Fruit fly (Drosophila melanogaster) whole organism, embryonic: ENCODE measurements around the gene CG14024.

Experiments used
- Asciz ChIP-seq: fragments of 200-800 bp; sonication (Bioruptor generic); optimal IDR thresholded peaks from 2 replicates; lab custom pipeline; 2017; ENCODE audit warnings: missing biosample characterization, mild to moderate bottlenecking, missing genetic modification characterization, missing genetic modification reagents
- Atf-2 ChIP-seq: fragments of 200-800 bp; sonication (Bioruptor generic); optimal IDR thresholded peaks from 2 replicates; lab custom pipeline; 2016; ENCODE audit warnings: missing biosample characterization, missing genetic modification characterization
- CG1024 ChIP-seq: fragments of 200-800 bp; sonication (Bioruptor generic); IDR thresholded peaks from 2 replicates; pipeline ENCODE4 v1.3.6; 2022; ENCODE audit warnings: missing biosample characterization, missing genetic modification characterization
- CG10565 ChIP-seq: fragments of 200-800 bp; sonication (Bioruptor generic); optimal IDR thresholded peaks from 3 replicates; lab custom pipeline; 2016; ENCODE audit warnings: missing biosample characterization, mild to moderate bottlenecking, missing genetic modification characterization
- CG10654 ChIP-seq: fragments of 200-800 bp; sonication (Bioruptor generic); optimal IDR thresholded peaks from 2 replicates; lab custom pipeline; 2016; ENCODE audit warnings: missing biosample characterization, missing genetic modification characterization
- CG11398 ChIP-seq: fragments of 200-800 bp; sonication (Bioruptor generic); optimal IDR thresholded peaks from 2 replicates; lab custom pipeline; 2016; ENCODE audit warnings: missing biosample characterization, missing genetic modification characterization
- CG12659 ChIP-seq: fragments of 200-800 bp; sonication (Bioruptor generic); optimal IDR thresholded peaks from 3 replicates; lab custom pipeline; 2017; ENCODE audit warnings: mild to moderate bottlenecking, missing biosample characterization, missing genetic modification reagents, missing genetic modification characterization
- CG15601 ChIP-seq: fragments of 200-800 bp; sonication (Bioruptor generic); optimal IDR thresholded peaks from 3 replicates; lab custom pipeline; 2019; ENCODE audit warnings: missing biosample characterization, mild to moderate bottlenecking, missing genetic modification characterization, moderate library complexity
- CG1647 ChIP-seq: fragments of 200-800 bp; sonication (Bioruptor generic); optimal IDR thresholded peaks from 3 replicates; lab custom pipeline; 2016; ENCODE audit warnings: missing biosample characterization, missing genetic modification characterization
- CG16815 ChIP-seq: fragments of 200-800 bp; sonication (Bioruptor generic); optimal IDR thresholded peaks from 3 replicates; lab custom pipeline; 2017; ENCODE audit warnings: missing biosample characterization, mild to moderate bottlenecking, missing genetic modification characterization
- CG17385 ChIP-seq: fragments of 200-800 bp; sonication (Bioruptor generic); optimal IDR thresholded peaks from 3 replicates; lab custom pipeline; 2018; ENCODE audit warnings: missing biosample characterization, mild to moderate bottlenecking, missing genetic modification characterization
- CG31224 ChIP-seq: fragments of 200-800 bp; sonication (Bioruptor generic); IDR thresholded peaks from 2 replicates; pipeline ENCODE4 v1.3.6; 2022; ENCODE audit warnings: missing biosample characterization, missing genetic modification characterization
- CG31388 ChIP-seq: fragments of 200-800 bp; sonication (Bioruptor generic); optimal IDR thresholded peaks from 2 replicates; lab custom pipeline; 2016; ENCODE audit warnings: missing biosample characterization, missing genetic modification characterization
- CG31441 ChIP-seq: fragments of 200-800 bp; sonication (Bioruptor generic); IDR thresholded peaks from 2 replicates; pipeline ENCODE4 v1.3.6; 2022; ENCODE audit warnings: missing biosample characterization, missing genetic modification characterization
- CG5180 ChIP-seq: fragments of 200-800 bp; sonication (Bioruptor generic); optimal IDR thresholded peaks from 3 replicates; lab custom pipeline; 2017; ENCODE audit warnings: missing biosample characterization, missing genetic modification characterization, mild to moderate bottlenecking, moderate library complexity, missing genetic modification reagents
- CG7745 ChIP-seq: fragments of 200-800 bp; sonication (Bioruptor generic); optimal IDR thresholded peaks from 2 replicates; lab custom pipeline; 2018; ENCODE audit warnings: missing biosample characterization, mild to moderate bottlenecking, missing genetic modification characterization, moderate library complexity
- CG8290 ChIP-seq, 3 experiments: fragments of 200-800 bp; sonication (Bioruptor generic); optimal IDR thresholded peaks; 2 replicates each; lab custom pipeline; 2016 to 2019; ENCODE audit warnings: missing biosample characterization in 3 of 3, missing genetic modification characterization in 3 of 3, mild to moderate bottlenecking in 2 of 3, moderate library complexity in 1 of 3
- Drgx ChIP-seq: fragments of 200-800 bp; sonication (Bioruptor generic); IDR thresholded peaks from 2 replicates; pipeline ENCODE4 v1.3.6; 2022; ENCODE audit warnings: missing biosample characterization, missing genetic modification characterization
- Eip74EF ChIP-seq, 2 experiments: fragments of 200-800 bp in 1 of 2; fragments of >200 bp in 1 of 2; sonication (Bioruptor generic) in 1 of 2; optimal IDR thresholded peaks; 2 replicates each; lab custom pipeline; 2017 to 2019; ENCODE audit warnings: missing biosample characterization in 2 of 2, missing genetic modification characterization in 2 of 2, mild to moderate bottlenecking in 1 of 2, moderate library complexity in 1 of 2
- MTF-1 ChIP-seq: fragments of 200-800 bp; sonication (Bioruptor generic); optimal IDR thresholded peaks from 2 replicates; lab custom pipeline; 2018; ENCODE audit warnings: missing biosample characterization, mild to moderate bottlenecking, missing genetic modification characterization, borderline replicate concordance
- Mad ChIP-seq: fragments of 200-800 bp; sonication (Bioruptor generic); optimal IDR thresholded peaks from 2 replicates; lab custom pipeline; 2016; ENCODE audit warnings: missing biosample characterization, missing genetic modification characterization
- Max ChIP-seq: fragments of 200-800 bp; sonication (Bioruptor generic); optimal IDR thresholded peaks from 2 replicates; lab custom pipeline; 2016; ENCODE audit warnings: missing biosample characterization, mild to moderate bottlenecking, missing genetic modification characterization
- Med ChIP-seq: fragments of 200-800 bp; sonication (Bioruptor generic); peaks from one replicate; lab custom pipeline; 2016; ENCODE audit warnings: missing biosample characterization, missing genetic modification characterization, mild to moderate bottlenecking, inconsistent platforms, moderate library complexity
- NC2α ChIP-seq: fragments of 200-800 bp; sonication (Bioruptor generic); optimal IDR thresholded peaks from 2 replicates; lab custom pipeline; 2016; ENCODE audit warnings: missing biosample characterization, missing genetic modification characterization
- NFAT ChIP-seq: fragments of 200-800 bp; sonication (Bioruptor generic); IDR thresholded peaks from 2 replicates; pipeline ENCODE4 v1.3.6; 2022; ENCODE audit warnings: missing biosample characterization, missing genetic modification characterization
- Sox100B ChIP-seq: fragments of 200-800 bp; sonication (Bioruptor generic); optimal IDR thresholded peaks from 3 replicates; lab custom pipeline; 2018; ENCODE audit warnings: missing biosample characterization, mild to moderate bottlenecking, missing genetic modification characterization
- Sox102F ChIP-seq: fragments of 200-800 bp; sonication (Bioruptor generic); optimal IDR thresholded peaks from 2 replicates; lab custom pipeline; 2018; ENCODE audit warnings: missing biosample characterization, mild to moderate bottlenecking, missing genetic modification characterization, moderate library complexity
- Taf1 ChIP-seq: fragments of 200-800 bp; sonication (Bioruptor generic); IDR thresholded peaks from 2 replicates; pipeline ENCODE4 v1.3.6; 2022; ENCODE audit warnings: missing biosample characterization, missing genetic modification characterization
- Usf ChIP-seq: fragments of 200-800 bp; sonication (Bioruptor generic); optimal IDR thresholded peaks from 2 replicates; lab custom pipeline; 2017; ENCODE audit warnings: missing genotype, missing biosample characterization, missing genetic modification characterization
- Xbp1 ChIP-seq: fragments of 200-800 bp; sonication (Bioruptor generic); optimal IDR thresholded peaks from 3 replicates; lab custom pipeline; 2016; ENCODE audit warnings: missing biosample characterization, mild to moderate bottlenecking, missing genetic modification characterization
- amos ChIP-seq: fragments of 200-800 bp; sonication (Bioruptor generic); IDR thresholded peaks from 2 replicates; pipeline ENCODE4 v1.3.6; 2022; ENCODE audit warnings: missing biosample characterization, missing genetic modification characterization; ENCODE audit not compliant: partially characterized antibody
- ase ChIP-seq: fragments of 200-800 bp; sonication (Bioruptor generic); IDR thresholded peaks from 3 replicates; pipeline ENCODE4 v1.3.6; 2022; ENCODE audit warnings: missing biosample characterization, missing genetic modification characterization
- chn ChIP-seq: fragments of 200-800 bp; sonication (Bioruptor generic); optimal IDR thresholded peaks from 2 replicates; lab custom pipeline; 2016; ENCODE audit warnings: missing biosample characterization, missing genetic modification characterization
- croc ChIP-seq: fragments of 200-800 bp; sonication (Bioruptor generic); conservative IDR thresholded peaks from 3 replicates; pipeline ENCODE4 v1.3.6; 2022; ENCODE audit warnings: missing biosample characterization, missing genetic modification characterization
- en ChIP-seq: fragments of 200-800 bp; sonication (Bioruptor generic); optimal IDR thresholded peaks from 2 replicates; lab custom pipeline; 2016; ENCODE audit warnings: missing biosample characterization, missing genetic modification characterization
- exex ChIP-seq: fragments of 200-800 bp; sonication (Bioruptor generic); optimal IDR thresholded peaks from 4 replicates; lab custom pipeline; 2018; ENCODE audit warnings: missing biosample characterization, mild to moderate bottlenecking, missing genetic modification characterization, moderate library complexity
- jing ChIP-seq: fragments of 200-800 bp; sonication (Bioruptor generic); optimal IDR thresholded peaks from 2 replicates; lab custom pipeline; 2018; ENCODE audit warnings: missing biosample characterization, mild to moderate bottlenecking, missing genetic modification characterization
- ken ChIP-seq: fragments of 200-800 bp; sonication (Bioruptor generic); IDR thresholded peaks from 3 replicates; pipeline ENCODE4 v1.3.6; 2022; ENCODE audit warnings: missing biosample characterization, missing genetic modification characterization
- knrl ChIP-seq: fragments of 200-800 bp; sonication (Bioruptor generic); IDR thresholded peaks from 3 replicates; pipeline ENCODE4 v1.3.6; 2022; ENCODE audit warnings: missing biosample characterization, missing genetic modification characterization; ENCODE audit not compliant: partially characterized antibody
- lilli ChIP-seq: fragments of 200-800 bp; sonication (Bioruptor generic); optimal IDR thresholded peaks from 3 replicates; lab custom pipeline; 2016; ENCODE audit warnings: missing biosample characterization, missing genetic modification characterization
- mld ChIP-seq: fragments of 200-800 bp; sonication (Bioruptor generic); IDR thresholded peaks from 3 replicates; pipeline ENCODE4 v1.3.6; 2022; ENCODE audit warnings: missing biosample characterization, missing genetic modification characterization; ENCODE audit not compliant: partially characterized antibody
- phol ChIP-seq: fragments of 200-800 bp; sonication (Bioruptor generic); optimal IDR thresholded peaks from 3 replicates; lab custom pipeline; 2018; ENCODE audit warnings: missing biosample characterization, mild to moderate bottlenecking, missing genetic modification characterization, moderate library complexity
- pros ChIP-seq: fragments of 200-800 bp; sonication (Bioruptor generic); optimal IDR thresholded peaks from 3 replicates; lab custom pipeline; 2019; ENCODE audit warnings: missing biosample characterization, mild to moderate bottlenecking, missing genetic modification characterization, moderate library complexity
- ranshi ChIP-seq: fragments of 200-800 bp; sonication (Bioruptor generic); IDR thresholded peaks from 2 replicates; pipeline ENCODE4 v1.3.6; 2022; ENCODE audit warnings: missing biosample characterization, missing genetic modification characterization
- sc ChIP-seq, 3 experiments: fragments of >200 bp in 2 of 3; fragments of 200-800 bp in 1 of 3; sonication (Bioruptor generic) in 1 of 3; optimal IDR thresholded peaks; 2 replicates in 2 of 3; 3 replicates in 1 of 3; lab custom pipeline; 2017; ENCODE audit warnings: mild to moderate bottlenecking in 1 of 3, missing biosample characterization in 1 of 3, missing genetic modification characterization in 1 of 3, missing genetic modification reagents in 1 of 3
- slbo ChIP-seq: fragments of 200-800 bp; sonication (Bioruptor generic); IDR thresholded peaks from 2 replicates; pipeline ENCODE4 v1.3.6; 2022; ENCODE audit warnings: missing biosample characterization, missing genetic modification characterization
- sqz ChIP-seq: fragments of 200-800 bp; sonication (Bioruptor generic); optimal IDR thresholded peaks from 3 replicates; lab custom pipeline; 2018; ENCODE audit warnings: missing biosample characterization, mild to moderate bottlenecking, missing genetic modification characterization
- unc-4 ChIP-seq: fragments of 200-800 bp; sonication (Bioruptor generic); IDR thresholded peaks from 2 replicates; pipeline ENCODE4 v1.3.6; 2022; ENCODE audit warnings: missing biosample characterization, missing genetic modification characterization; ENCODE audit not compliant: partially characterized antibody

CG14024 gene

DNA sequence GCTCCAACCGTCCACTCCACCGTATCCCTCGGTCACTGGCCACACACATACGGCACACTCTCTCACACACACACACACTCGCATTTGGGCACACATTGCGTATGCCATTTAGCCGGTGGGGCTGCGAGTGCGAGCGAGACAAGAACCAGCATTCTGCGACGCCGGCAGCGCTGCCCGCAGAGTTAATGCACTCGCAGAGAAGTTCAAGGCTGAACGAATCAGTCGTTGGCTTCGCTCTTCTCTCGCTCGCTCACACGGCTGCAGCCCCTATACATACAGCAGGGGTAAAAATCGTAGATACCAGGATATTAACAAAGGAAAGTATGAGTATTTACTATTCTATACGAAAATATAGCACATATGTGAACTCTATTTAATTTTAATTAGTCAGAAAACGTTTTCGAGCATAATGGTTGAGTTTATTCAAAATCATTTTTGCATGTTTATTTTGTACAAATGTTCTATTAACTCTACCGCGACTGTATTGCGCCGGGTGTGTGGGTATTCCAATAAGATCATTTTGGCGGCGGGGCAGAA lies 21.6 kb downstream of the CG14024 start (continued):
- TF ChIP-seq pros (GFP tag; lab: Kevin White, UChicago) (no peak), ase (GFP tag; lab: Robert Waterston, UW) (peak; percentile 64; the same call in 1 of the 3 replicates), CG31224 (GFP tag; lab: Robert Waterston, UW) (no peak), croc (GFP tag; lab: Robert Waterston, UW) (peak; percentile 78), ranshi (GFP tag; lab: Robert Waterston, UW) (0 out of 2 replicates have a peak, but pooled peaks have one; percentile 35), sqz (GFP tag; lab: Kevin White, UChicago) (peak; percentile 62), CG12659 (GFP tag; lab: Kevin White, UChicago) (peak; percentile 60), sc (optimal IDR thresholded peaks at IDR 0.05; lab: Kevin White, UChicago) (no peak), sc (GFP tag; optimal IDR thresholded peaks at IDR 0.05; lab: Kevin White, UChicago) (peak; percentile 60), CG11398 (peak; percentile 53), ken (GFP tag; lab: Robert Waterston, UW) (peak; percentile 69; the same call in 1 of the 3 replicates), NC2α (GFP tag; lab: Kevin White, UChicago) (peak; percentile 44), amos (no peak), Max (peak; percentile 48), Sox102F (GFP tag; lab: Kevin White, UChicago) (peak; percentile 85), CG31388 (GFP tag; lab: Kevin White, UChicago) (no peak), CG31441 (GFP tag; lab: Robert Waterston, UW) (peak; percentile 82), Atf-2 (GFP tag; lab: Kevin White, UChicago) (peak; percentile 39), CG1024 (GFP tag; lab: Robert Waterston, UW) (no peak; the same call in 1 of the 2 replicates), unc-4 (GFP tag; lab: Robert Waterston, UW) (no peak), CG10565 (peak; percentile 16), CG17385 (GFP tag; lab: Kevin White, UChicago) (peak; percentile 71), CG16815 (GFP tag; lab: Kevin White, UChicago) (peak; percentile 59), NFAT (GFP tag; lab: Robert Waterston, UW) (no peak), Mad (GFP tag; lab: Kevin White, UChicago) (peak; percentile 16), jing (peak; percentile 40), slbo (GFP tag; lab: Robert Waterston, UW) (peak; percentile 53; the same call in 1 of the 2 replicates), CG8290 (GFP tag; optimal IDR thresholded peaks at IDR 0.05; lab: Kevin White, UChicago) (peak; percentile 68), CG8290 (tag; optimal IDR thresholded peaks at IDR 0.05; lab: Kevin White, UChicago) (peak; percentile 36 to 58), Usf (GFP tag; lab: Kevin White, UChicago) (peak; percentile 3), CG7745 (tag; lab: Kevin White, UChicago) (no peak), chn (peak; percentile 44), en (GFP tag; lab: Kevin White, UChicago) (peak; percentile 55), mld (no peak), Taf1 (GFP tag; lab: Robert Waterston, UW) (no peak), CG15601 (tag; lab: Kevin White, UChicago) (peak; percentile 84), CG5180 (GFP tag; lab: Kevin White, UChicago) (peak; percentile 86), Drgx (GFP tag; lab: Robert Waterston, UW) (peak; percentile 88), Sox100B (GFP tag; lab: Kevin White, UChicago) (peak; percentile 74), lilli (GFP tag; lab: Kevin White, UChicago) (peak; percentile 61), MTF-1 (peak; percentile 28), Asciz (GFP tag; lab: Kevin White, UChicago) (peak; percentile 80), Xbp1 (peak; percentile 67), Eip74EF (GFP tag; optimal IDR thresholded peaks at IDR 0.05; lab: Kevin White, UChicago) (peak in 1 of 2 experiments; percentile 64), Med (GFP tag; lab: Kevin White, UChicago) (peak; percentile 88), CG10654 (GFP tag; lab: Kevin White, UChicago) (peak; percentile 45), phol (tag; lab: Kevin White, UChicago) (peak; percentile 86), CG1647 (GFP tag; lab: Kevin White, UChicago) (no peak), knrl (no peak), exex (no peak)
